Fruit fly (Drosophila melanogaster) whole organism, pupa: ENCODE measurements around the gene CG34039.

Experiments
- CG10348 ChIP-seq: fragments of 200-800 bp; sonication (Bioruptor generic); IDR thresholded peaks from 2 replicates; pipeline ENCODE4 v1.3.6; 2022; ENCODE audit warnings: missing biosample characterization, missing genetic modification characterization
- CG12605 ChIP-seq: fragments of 200-800 bp; sonication (Bioruptor generic); IDR thresholded peaks from 2 replicates; pipeline ENCODE4 v1.3.6; 2022; ENCODE audit warnings: missing biosample characterization, missing genetic modification characterization
- CG13204 ChIP-seq: fragments of 200-800 bp; sonication (Bioruptor generic); optimal IDR thresholded peaks from 2 replicates; lab custom pipeline; 2018; ENCODE audit warnings: missing biosample characterization, mild to moderate bottlenecking, missing genetic modification characterization, moderate library complexity
- CG14655 ChIP-seq: fragments of 200-800 bp; sonication (Bioruptor generic); optimal IDR thresholded peaks from 3 replicates; lab custom pipeline; 2017; ENCODE audit warnings: mild to moderate bottlenecking, missing biosample characterization, missing genetic modification reagents, missing genetic modification characterization
- CG15710 ChIP-seq: fragments of 200-800 bp; sonication (Bioruptor generic); optimal IDR thresholded peaks from 2 replicates; lab custom pipeline; 2018; ENCODE audit warnings: missing biosample characterization, mild to moderate bottlenecking, missing genetic modification characterization, moderate library complexity
- CG17806 ChIP-seq: fragments of 200-800 bp; sonication (Bioruptor generic); optimal IDR thresholded peaks from 2 replicates; lab custom pipeline; 2018; ENCODE audit warnings: missing biosample characterization, mild to moderate bottlenecking, missing genetic modification characterization, moderate library complexity
- CG32121 ChIP-seq: fragments of 200-800 bp; sonication (Bioruptor generic); IDR thresholded peaks from 2 replicates; pipeline ENCODE4 v1.3.6; 2022; ENCODE audit warnings: missing biosample characterization, missing genetic modification characterization
- CG34367 ChIP-seq: fragments of 200-800 bp; sonication (Bioruptor generic); optimal IDR thresholded peaks from 2 replicates; lab custom pipeline; 2018; ENCODE audit warnings: missing biosample characterization, mild to moderate bottlenecking, missing genetic modification characterization
- CG4496 ChIP-seq: fragments of 200-800 bp; sonication (Bioruptor generic); IDR thresholded peaks from 3 replicates; pipeline ENCODE4 v1.3.6; 2022; ENCODE audit warnings: missing biosample characterization, missing genetic modification characterization
- CG8159 ChIP-seq: fragments of 200-800 bp; sonication (Bioruptor generic); optimal IDR thresholded peaks from 3 replicates; lab custom pipeline; 2018; ENCODE audit warnings: missing biosample characterization, mild to moderate bottlenecking, missing genetic modification characterization, moderate library complexity
- CG8301 ChIP-seq: fragments of 200-800 bp; sonication (Bioruptor generic); optimal IDR thresholded peaks from 2 replicates; lab custom pipeline; 2018; ENCODE audit warnings: missing biosample characterization, mild to moderate bottlenecking, missing genetic modification characterization
- CG9948 ChIP-seq: fragments of 200-800 bp; sonication (Bioruptor generic); optimal IDR thresholded peaks from 2 replicates; lab custom pipeline; 2018; ENCODE audit warnings: missing biosample characterization, mild to moderate bottlenecking, missing genetic modification characterization, moderate library complexity
- D1 ChIP-seq: fragments of 200-800 bp; sonication (Bioruptor generic); optimal IDR thresholded peaks from 2 replicates; lab custom pipeline; 2018; ENCODE audit warnings: missing biosample characterization, mild to moderate bottlenecking, missing genetic modification characterization, moderate library complexity
- EcR ChIP-seq: fragments of 200-800 bp; sonication (Bioruptor generic); optimal IDR thresholded peaks from 3 replicates; lab custom pipeline; 2019; ENCODE audit warnings: missing biosample characterization, missing genetic modification characterization, mild to moderate bottlenecking, moderate library complexity, missing genetic modification reagents
- Ets98B ChIP-seq: fragments of 200-800 bp; sonication (Bioruptor generic); IDR thresholded peaks from 2 replicates; pipeline ENCODE4 v1.3.6; 2022; ENCODE audit warnings: missing biosample characterization, missing genetic modification characterization
- Pif1A ChIP-seq: fragments of 200-800 bp; sonication (Bioruptor generic); optimal IDR thresholded peaks from 3 replicates; lab custom pipeline; 2016; ENCODE audit warnings: missing biosample characterization, missing genetic modification characterization
- Pif1B ChIP-seq: fragments of 200-800 bp; sonication (Bioruptor generic); optimal IDR thresholded peaks from 3 replicates; lab custom pipeline; 2016; ENCODE audit warnings: missing biosample characterization, missing genetic modification characterization
- Snoo ChIP-seq: fragments of 200-800 bp; sonication (Bioruptor generic); optimal IDR thresholded peaks from 3 replicates; lab custom pipeline; 2017; ENCODE audit warnings: missing biosample characterization, mild to moderate bottlenecking, missing genetic modification characterization, inconsistent platforms
- fd96Ca ChIP-seq: fragments of 200-800 bp; sonication (Bioruptor generic); IDR thresholded peaks from 3 replicates; pipeline ENCODE4 v1.3.6; 2022; ENCODE audit warnings: missing biosample characterization, missing genetic modification characterization
- gl ChIP-seq: fragments of 200-800 bp; sonication (Bioruptor generic); optimal IDR thresholded peaks from 2 replicates; lab custom pipeline; 2018; ENCODE audit warnings: missing biosample characterization, mild to moderate bottlenecking, missing genetic modification characterization
- rn ChIP-seq: fragments of 200-800 bp; sonication (Bioruptor generic); IDR thresholded peaks from 2 replicates; pipeline ENCODE4 v1.3.6; 2022; ENCODE audit warnings: missing biosample characterization, missing genetic modification characterization

Gene CG34039

dm6 chr3L:14531802-14532201 is 28.0 kb upstream of the CG34039 start:
- TF ChIP-seq CG15710: no peak
- no peak for TF ChIP-seq CG8159 (tag; lab: Kevin White, UChicago)
- TF ChIP-seq CG13204: no peak
- TF ChIP-seq CG8301 (tag; lab: Kevin White, UChicago): peak; percentile 28
- TF ChIP-seq rn (GFP tag; lab: Robert Waterston, UW): no peak
- TF ChIP-seq D1 (tag; lab: Kevin White, UChicago): no peak
- peak; percentile 6 for TF ChIP-seq CG14655 (GFP tag; lab: Kevin White, UChicago)
- TF ChIP-seq CG12605 (GFP tag; lab: Robert Waterston, UW): no peak
- no peak for TF ChIP-seq CG10348
- no peak for TF ChIP-seq CG32121 (GFP tag; lab: Robert Waterston, UW)
- TF ChIP-seq fd96Ca (GFP tag; lab: Robert Waterston, UW): no peak
- TF ChIP-seq Pif1B (GFP tag; lab: Kevin White, UChicago): no peak

- no peak for TF ChIP-seq CG9948 (tag; lab: Kevin White, UChicago)
Observed at dm6 chr3L:14533110-14533509, 26.7 kb upstream of the CG34039 start.

DNA sequence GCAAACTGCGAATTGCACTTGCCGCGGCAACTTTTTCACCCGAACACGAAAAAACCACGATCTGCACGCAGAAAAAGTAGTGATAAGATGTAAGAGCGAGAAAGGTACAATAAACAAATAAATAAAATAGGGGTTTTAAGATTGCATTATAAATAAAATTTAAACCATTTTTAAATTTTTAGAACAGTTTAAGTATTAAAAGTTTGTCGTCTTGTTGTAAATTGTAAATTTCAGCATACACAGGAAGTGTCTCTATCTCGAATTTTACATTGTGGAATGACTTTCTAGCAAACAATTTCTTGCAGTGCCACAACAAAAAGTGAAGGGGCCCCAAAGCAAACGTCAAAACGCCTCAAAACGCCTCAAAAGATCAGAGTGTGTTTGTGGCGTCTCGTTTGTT is 25.2 kb upstream of the CG34039 start:
- TF ChIP-seq CG15710: peak; percentile 48
- TF ChIP-seq Pif1B (GFP tag; lab: Kevin White, UChicago): peak; percentile 35
- peak; percentile 71 for TF ChIP-seq Ets98B
- TF ChIP-seq CG8301 (tag; lab: Kevin White, UChicago): peak; percentile 87
- peak; percentile 64; the same call in 2 of the 3 replicates for TF ChIP-seq CG4496
- no peak for TF ChIP-seq EcR (GFP tag; lab: Kevin White, UChicago)
- TF ChIP-seq gl (tag; lab: Kevin White, UChicago): no peak
- peak; percentile 9 for TF ChIP-seq D1 (tag; lab: Kevin White, UChicago)
- TF ChIP-seq CG13204: no peak
- TF ChIP-seq CG14655 (GFP tag; lab: Kevin White, UChicago): peak; percentile 85
- TF ChIP-seq Pif1A (GFP tag; lab: Kevin White, UChicago): peak; percentile 67
- TF ChIP-seq CG34367 (tag; lab: Kevin White, UChicago): peak; percentile 40
- TF ChIP-seq CG32121 (GFP tag; lab: Robert Waterston, UW): peak; percentile 79
- TF ChIP-seq fd96Ca (GFP tag; lab: Robert Waterston, UW): no peak; the same call in 2 of the 3 replicates
- TF ChIP-seq CG10348: no peak
- peak; percentile 50 for TF ChIP-seq CG17806 (tag; lab: Kevin White, UChicago)
- TF ChIP-seq rn (GFP tag; lab: Robert Waterston, UW): no peak
- peak; percentile 62; the same call in 1 of the 2 replicates for TF ChIP-seq CG12605 (GFP tag; lab: Robert Waterston, UW)
- peak; percentile 68 for TF ChIP-seq CG8159 (tag; lab: Kevin White, UChicago)
- peak; percentile 65 for TF ChIP-seq CG9948 (tag; lab: Kevin White, UChicago)
- TF ChIP-seq Snoo (tag; lab: Kevin White, UChicago): peak; percentile 7

- peak; percentile 46; the same call in 1 of the 2 replicates for TF ChIP-seq Ets98B
- TF ChIP-seq EcR (GFP tag; lab: Kevin White, UChicago): peak; percentile 3
- no peak for TF ChIP-seq Pif1B (GFP tag; lab: Kevin White, UChicago)
- TF ChIP-seq CG4496: peak; percentile 64; the same call in 1 of the 3 replicates
- TF ChIP-seq D1 (tag; lab: Kevin White, UChicago): no peak
- no peak for TF ChIP-seq CG14655 (GFP tag; lab: Kevin White, UChicago)
- TF ChIP-seq CG32121 (GFP tag; lab: Robert Waterston, UW): peak; percentile 18; the same call in 1 of the 2 replicates
Observed at dm6 chr3L:14536042-14536684, 23.6 kb upstream of the CG34039 start, which contains the start of the genes bbg and CG43246. TSS of gene bbg (minus strand) at chr3L:14536276. TSS of gene CG43246 (plus strand) at chr3L:14536634.

DNA sequence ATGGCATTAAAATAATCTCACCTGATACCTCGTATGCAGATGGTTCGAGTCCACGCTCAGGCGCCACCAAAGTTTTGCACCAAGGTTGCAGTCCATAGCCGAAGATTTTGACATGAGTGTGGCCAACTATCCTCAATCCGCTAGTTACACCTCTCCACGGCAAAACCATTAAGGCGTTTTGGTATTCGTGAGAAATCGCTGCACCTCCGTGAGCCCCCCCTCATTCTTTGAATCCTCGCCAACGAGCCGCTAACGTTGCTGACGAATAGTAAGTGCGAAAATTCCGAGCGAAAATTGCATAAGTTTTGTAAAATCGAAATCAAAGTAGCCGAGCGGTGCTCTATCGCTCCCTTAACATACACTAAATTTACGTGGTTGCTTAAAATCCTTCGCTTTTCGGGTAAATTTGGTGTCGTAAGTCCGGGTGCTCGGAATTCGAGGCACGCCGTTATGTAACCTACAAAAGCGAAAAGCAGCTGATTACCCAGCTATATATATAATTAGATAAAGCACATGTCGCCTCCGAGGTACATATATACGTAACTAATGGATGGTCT is 22.3 kb upstream of the CG34039 start, which contains the start of gene Mpcp2:
Gene Mpcp2 (plus strand): TSS at position 217 of the 557 bp plus-strand sequence.
- TF ChIP-seq CG14655 (GFP tag; lab: Kevin White, UChicago) (no peak), CG17806 (tag; lab: Kevin White, UChicago) (no peak), Ets98B (peak; percentile 6; the same call in 1 of the 2 replicates), CG9948 (tag; lab: Kevin White, UChicago) (no peak), CG4496 (peak; percentile 42; the same call in 1 of the 3 replicates), CG15710 (no peak), CG34367 (tag; lab: Kevin White, UChicago) (no peak), CG8159 (tag; lab: Kevin White, UChicago) (no peak), D1 (tag; lab: Kevin White, UChicago) (peak; percentile 89), CG12605 (GFP tag; lab: Robert Waterston, UW) (0 out of 2 replicates have a peak, but pooled peaks have one; percentile 8), fd96Ca (GFP tag; lab: Robert Waterston, UW) (no peak), Snoo (tag; lab: Kevin White, UChicago) (no peak), EcR (GFP tag; lab: Kevin White, UChicago) (peak; percentile 32), CG32121 (GFP tag; lab: Robert Waterston, UW) (no peak)
- TF ChIP-seq, all 21 proteins: peak for 5
